Worm (Caenorhabditis elegans) whole organism, midembryonic: ENCODE results near the gene C16A3.5.

Experiments
- T22C8.4 ChIP-seq: fragments of 200-800 bp; sonication (Bioruptor generic); IDR thresholded peaks from 2 replicates; pipeline ENCODE4 v1.3.6; 2022; ENCODE audit warnings: missing genetic modification characterization, missing compliant biosample characterization
- cog-1 ChIP-seq: sonication (generic microtip); optimal IDR thresholded peaks from 2 replicates; lab custom pipeline; 2016; ENCODE audit warnings: missing genetic modification characterization, missing compliant biosample characterization
- flt-1 ChIP-seq: fragments of 200-800 bp; sonication (Bioruptor generic); IDR thresholded peaks from 2 replicates; pipeline ENCODE4 v1.3.6; 2022; ENCODE audit warnings: missing genetic modification characterization, missing compliant biosample characterization
- klf-2 ChIP-seq: fragments of 200-800 bp; sonication (Bioruptor generic); conservative IDR thresholded peaks from 2 replicates; pipeline ENCODE4 v1.3.6; 2022; ENCODE audit warnings: missing genetic modification reagents, missing genetic modification characterization, missing compliant biosample characterization
- med-1 ChIP-seq: sonication (generic microtip); optimal IDR thresholded peaks from 2 replicates; lab custom pipeline; 2017; ENCODE audit warnings: missing genetic modification characterization, mild to moderate bottlenecking, missing compliant biosample characterization, antibody characterized with exemption, missing genetic modification reagents; ENCODE audit not compliant: insufficient read depth
- ref-1 ChIP-seq: fragments of 200-800 bp; sonication (Bioruptor generic); conservative IDR thresholded peaks from 2 replicates; pipeline ENCODE4 v1.3.6; 2022; ENCODE audit warnings: missing genetic modification reagents, missing genetic modification characterization, missing compliant biosample characterization
- tab-1 ChIP-seq: fragments of 200-800 bp; sonication (Bioruptor generic); IDR thresholded peaks from 2 replicates; pipeline ENCODE4 v1.3.6; 2022; ENCODE audit warnings: missing genetic modification characterization, missing compliant biosample characterization
- ztf-23 ChIP-seq: fragments of 200-800 bp; sonication (Bioruptor generic); IDR thresholded peaks from 2 replicates; pipeline ENCODE4 v1.3.6; 2022; ENCODE audit warnings: missing genetic modification reagents, missing genetic modification characterization, missing compliant biosample characterization
- ztf-29 ChIP-seq: fragments of 200-800 bp; sonication (Bioruptor generic); IDR thresholded peaks from 2 replicates; pipeline ENCODE4 v1.3.6; 2022; ENCODE audit warnings: missing genetic modification reagents, missing genetic modification characterization, missing compliant biosample characterization

C16A3.5 gene

DNA sequence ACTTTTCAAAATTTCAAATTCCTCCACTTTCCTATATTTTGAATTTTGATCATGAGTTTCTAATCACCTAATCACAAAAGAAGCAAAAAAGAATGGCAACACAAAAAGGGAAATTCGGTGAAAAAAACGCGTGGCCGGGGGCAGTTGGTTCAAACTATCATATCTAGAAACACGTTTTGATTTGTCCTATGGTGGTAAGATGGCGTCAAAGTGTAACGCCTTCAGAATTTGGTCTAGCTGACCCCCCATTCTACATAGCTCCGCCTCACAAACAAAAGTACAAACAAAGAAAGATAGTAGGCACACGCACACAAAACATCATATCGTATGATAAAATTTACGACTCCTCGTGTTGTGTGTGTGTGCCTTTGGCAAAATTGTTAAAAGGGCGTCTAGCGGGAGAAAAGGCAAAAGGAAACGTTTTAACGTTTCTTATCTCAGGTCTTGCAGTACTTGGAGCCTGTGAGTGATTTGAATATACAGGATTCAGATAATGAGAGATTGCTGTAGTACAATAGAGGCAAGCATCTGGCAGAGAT, 41.5 kb downstream of the C16A3.5 start:
- TF ChIP-seq T22C8.4 (GFP tag; lab: Robert Waterston, UW): no peak
- no peak for TF ChIP-seq ztf-29 (GFP tag; lab: Robert Waterston, UW)
- TF ChIP-seq klf-2 (GFP tag; lab: Robert Waterston, UW): no peak
- no peak for TF ChIP-seq flt-1
- no peak for TF ChIP-seq ref-1 (GFP tag; lab: Robert Waterston, UW)
- no peak for TF ChIP-seq cog-1 (tag; lab: Kevin White, UChicago)
- TF ChIP-seq ztf-23 (GFP tag; lab: Robert Waterston, UW): no peak
- no peak for TF ChIP-seq med-1 (GFP tag; lab: Kevin White, UChicago)
- no peak for TF ChIP-seq tab-1 (GFP tag; lab: Robert Waterston, UW)

- no peak for TF ChIP-seq med-1 (GFP tag; lab: Kevin White, UChicago)
- no peak for TF ChIP-seq T22C8.4 (GFP tag; lab: Robert Waterston, UW)
- TF ChIP-seq ztf-23 (GFP tag; lab: Robert Waterston, UW): no peak
- no peak for TF ChIP-seq klf-2 (GFP tag; lab: Robert Waterston, UW)
- no peak for TF ChIP-seq cog-1 (tag; lab: Kevin White, UChicago)
- TF ChIP-seq flt-1: no peak
- TF ChIP-seq tab-1 (GFP tag; lab: Robert Waterston, UW): no peak
- TF ChIP-seq ref-1 (GFP tag; lab: Robert Waterston, UW): no peak
- no peak for TF ChIP-seq ztf-29 (GFP tag; lab: Robert Waterston, UW)
Observed at ce11 chrIII:6422721-6423120, 42.1 kb downstream of the C16A3.5 start.

ce11 chrIII:6427205-6427604, 46.6 kb downstream of the C16A3.5 start, which contains the start of gene C05D11.8:
TSS of gene C05D11.8 (minus strand) at chrIII:6427305.
- TF ChIP-seq tab-1 (GFP tag; lab: Robert Waterston, UW): no peak
- no peak for TF ChIP-seq cog-1 (tag; lab: Kevin White, UChicago)
- no peak for TF ChIP-seq flt-1
- no peak for TF ChIP-seq ref-1 (GFP tag; lab: Robert Waterston, UW)
- TF ChIP-seq klf-2 (GFP tag; lab: Robert Waterston, UW): no peak
- TF ChIP-seq T22C8.4 (GFP tag; lab: Robert Waterston, UW): no peak
- TF ChIP-seq ztf-29 (GFP tag; lab: Robert Waterston, UW): no peak
- no peak for TF ChIP-seq med-1 (GFP tag; lab: Kevin White, UChicago)
- no peak for TF ChIP-seq ztf-23 (GFP tag; lab: Robert Waterston, UW)

DNA sequence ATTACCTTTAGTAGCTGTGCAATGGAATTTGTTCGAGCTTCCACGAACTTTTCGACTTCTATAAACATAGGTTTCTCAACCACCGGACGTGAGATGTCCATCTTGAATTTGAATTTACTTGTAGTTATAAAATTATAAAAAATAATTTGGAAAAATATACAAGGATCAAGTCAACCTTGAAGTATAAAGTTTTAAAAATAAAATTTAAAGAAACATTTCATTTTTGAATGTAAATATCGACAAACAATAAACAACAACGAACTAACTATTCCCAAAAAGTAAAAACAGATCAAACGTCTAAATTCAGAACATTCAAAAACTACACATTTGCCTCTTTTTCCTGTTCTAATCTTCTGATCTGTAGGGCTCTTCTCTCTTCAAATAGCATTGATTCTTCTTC, 50.3 kb downstream of the C16A3.5 start, which contains the start of gene popl-1:
TSS of gene popl-1 (minus strand) at position 101 of the 400 bp plus-strand sequence.
- no peak for TF ChIP-seq cog-1 (tag; lab: Kevin White, UChicago)
- no peak for TF ChIP-seq med-1 (GFP tag; lab: Kevin White, UChicago)
- no peak for TF ChIP-seq T22C8.4 (GFP tag; lab: Robert Waterston, UW)
- no peak for TF ChIP-seq tab-1 (GFP tag; lab: Robert Waterston, UW)
- TF ChIP-seq ztf-29 (GFP tag; lab: Robert Waterston, UW): no peak
- no peak for TF ChIP-seq flt-1
- TF ChIP-seq klf-2 (GFP tag; lab: Robert Waterston, UW): no peak
- TF ChIP-seq ztf-23 (GFP tag; lab: Robert Waterston, UW): no peak
- TF ChIP-seq ref-1 (GFP tag; lab: Robert Waterston, UW): no peak
